Fruit fly (Drosophila melanogaster) whole organism, adult: ENCODE results near the gene nolo.

Experiments
- CG11617 ChIP-seq: fragments of 200-800 bp; sonication (Bioruptor generic); optimal IDR thresholded peaks from 2 replicates; lab custom pipeline; 2017; ENCODE audit warnings: mild to moderate bottlenecking, missing biosample characterization, missing genetic modification reagents, missing genetic modification characterization
- CG12768 ChIP-seq: fragments of 200-800 bp; sonication (Bioruptor generic); optimal IDR thresholded peaks from 2 replicates; lab custom pipeline; 2017; ENCODE audit warnings: missing biosample characterization, missing genetic modification characterization, mild to moderate bottlenecking, moderate library complexity, missing genetic modification reagents
- CG14711 ChIP-seq: fragments of 200-800 bp; sonication (Bioruptor generic); optimal IDR thresholded peaks from 2 replicates; lab custom pipeline; 2018; ENCODE audit warnings: missing biosample characterization, mild to moderate bottlenecking, missing genetic modification characterization, moderate library complexity
- CG1620 ChIP-seq: fragments of 200-800 bp; sonication (Bioruptor generic); optimal IDR thresholded peaks from 2 replicates; lab custom pipeline; 2016; ENCODE audit warnings: missing biosample characterization, missing genetic modification characterization
- CG33017 ChIP-seq: fragments of 200-800 bp; sonication (Bioruptor generic); optimal IDR thresholded peaks from 2 replicates; lab custom pipeline; 2018; ENCODE audit warnings: missing biosample characterization, mild to moderate bottlenecking, missing genetic modification characterization, moderate library complexity
- CG5204 ChIP-seq: fragments of 200-800 bp; sonication (Bioruptor generic); optimal IDR thresholded peaks from 2 replicates; lab custom pipeline; 2016; ENCODE audit warnings: missing biosample characterization, missing genetic modification characterization
- CG7045 ChIP-seq: fragments of 200-800 bp; sonication (Bioruptor generic); optimal IDR thresholded peaks from 2 replicates; lab custom pipeline; 2017; ENCODE audit warnings: missing biosample characterization, mild to moderate bottlenecking, missing genetic modification characterization
- CG7101 ChIP-seq: fragments of 200-800 bp; sonication (Bioruptor generic); optimal IDR thresholded peaks from 2 replicates; lab custom pipeline; 2018; ENCODE audit warnings: missing biosample characterization, mild to moderate bottlenecking, missing genetic modification characterization, moderate library complexity
- Clk ChIP-seq: fragments of 200-800 bp; sonication (Bioruptor generic); optimal IDR thresholded peaks from 2 replicates; lab custom pipeline; 2017; ENCODE audit warnings: missing biosample characterization, missing genetic modification characterization
- Crg-1 ChIP-seq: fragments of 200-800 bp; sonication (Bioruptor generic); optimal IDR thresholded peaks from 2 replicates; lab custom pipeline; 2016; ENCODE audit warnings: missing biosample characterization, missing genetic modification characterization
- Hr96 ChIP-seq: fragments of 200-800 bp; sonication (Bioruptor generic); optimal IDR thresholded peaks from 2 replicates; lab custom pipeline; 2016; ENCODE audit warnings: missing biosample characterization, missing genetic modification characterization
- Mnt ChIP-seq: fragments of 200-800 bp; sonication (Bioruptor generic); optimal IDR thresholded peaks from 2 replicates; lab custom pipeline; 2016; ENCODE audit warnings: missing biosample characterization, mild to moderate bottlenecking, missing genetic modification characterization
- bab1 ChIP-seq: fragments of 200-800 bp; sonication (Bioruptor generic); optimal IDR thresholded peaks from 3 replicates; lab custom pipeline; 2019; ENCODE audit warnings: missing biosample characterization, mild to moderate bottlenecking, missing genetic modification characterization, moderate library complexity
- cic ChIP-seq: fragments of 200-800 bp; sonication (Bioruptor generic); optimal IDR thresholded peaks from 2 replicates; lab custom pipeline; 2017; ENCODE audit warnings: missing biosample characterization, mild to moderate bottlenecking, missing genetic modification characterization, moderate library complexity
- cnc ChIP-seq, 2 experiments: fragments of >200 bp; optimal IDR thresholded peaks; 2 replicates each; lab custom pipeline; 2017
- kay ChIP-seq: fragments of 200-800 bp; sonication (Bioruptor generic); peaks from one replicate; lab custom pipeline; 2016; ENCODE audit warnings: missing biosample characterization, missing genetic modification characterization, borderline replicate concordance
- ovo ChIP-seq: fragments of 200-800 bp; sonication (Bioruptor generic); optimal IDR thresholded peaks from 2 replicates; lab custom pipeline; 2016; ENCODE audit warnings: missing biosample characterization, missing genetic modification characterization
- pad ChIP-seq: fragments of 200-800 bp; sonication (Bioruptor generic); optimal IDR thresholded peaks from 3 replicates; lab custom pipeline; 2017; ENCODE audit warnings: missing biosample characterization, missing genetic modification characterization, mild to moderate bottlenecking, moderate library complexity, missing genetic modification reagents
- tj ChIP-seq: fragments of 200-800 bp; sonication (Bioruptor generic); optimal IDR thresholded peaks from 3 replicates; lab custom pipeline; 2017; ENCODE audit warnings: missing biosample characterization, mild to moderate bottlenecking, missing genetic modification characterization, moderate library complexity
- toe ChIP-seq: fragments of 200-800 bp; sonication (Bioruptor generic); optimal IDR thresholded peaks from 2 replicates; lab custom pipeline; 2016; ENCODE audit warnings: missing biosample characterization, missing genetic modification characterization

The nolo gene

DNA sequence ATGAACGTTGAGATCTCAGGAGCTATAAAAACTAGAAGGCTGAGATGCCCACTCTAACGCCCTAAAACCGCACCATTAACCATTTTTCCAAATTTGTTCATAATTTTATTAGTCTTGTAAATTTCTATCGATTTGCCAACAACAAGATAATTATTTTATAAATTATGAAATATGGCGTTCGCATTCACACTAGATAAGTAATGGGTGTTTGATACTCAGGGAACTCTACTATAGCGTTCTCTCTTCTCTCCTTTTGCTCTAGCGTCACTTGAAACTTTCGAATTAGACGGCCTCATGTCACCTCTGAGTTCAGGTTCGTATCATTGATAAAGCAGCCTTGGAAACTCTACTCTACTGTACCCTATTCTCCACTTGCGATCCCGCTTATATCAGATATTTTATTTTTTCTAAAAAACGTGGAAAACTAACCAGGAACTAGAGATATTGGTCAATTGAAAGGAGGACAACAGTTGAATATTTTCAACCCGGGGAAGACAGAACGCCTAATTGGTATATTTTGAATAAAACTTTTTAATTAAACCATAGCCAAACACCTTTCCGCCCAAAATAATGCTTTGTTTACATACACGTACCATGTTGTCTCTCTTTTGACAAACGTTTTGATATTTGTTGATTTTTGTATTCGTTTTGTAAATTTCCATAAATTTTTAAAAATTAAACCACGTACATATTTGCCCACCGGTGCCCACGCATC, 696 bp upstream of the nolo start:
- no peak for TF ChIP-seq Hr96 (GFP tag; lab: Kevin White, UChicago)
- TF ChIP-seq CG14711 (tag; lab: Kevin White, UChicago): peak; percentile 27
- no peak for TF ChIP-seq pad
- TF ChIP-seq bab1: no peak
- TF ChIP-seq cic: no peak

DNA sequence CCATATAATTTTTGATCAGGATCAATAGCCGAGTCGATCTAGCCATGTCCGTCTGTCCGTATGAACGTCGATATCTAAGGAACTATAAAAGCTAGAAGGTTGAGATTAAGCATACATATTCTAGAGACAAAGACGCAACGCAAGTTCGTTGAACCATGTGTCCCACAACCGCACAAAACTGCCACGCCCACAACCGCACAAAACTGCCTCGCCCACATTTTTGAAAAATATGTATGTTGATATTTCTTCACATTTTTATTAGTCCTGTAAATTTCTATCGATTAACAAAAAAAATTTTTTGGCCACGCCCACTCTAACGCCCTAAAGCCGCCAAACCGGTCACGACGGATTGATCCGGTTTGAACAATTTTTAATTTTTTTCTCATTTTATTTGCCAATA, 5.5 kb downstream of the nolo start:
- no peak for TF ChIP-seq cic
- no peak for TF ChIP-seq tj (GFP tag; lab: Kevin White, UChicago)
- no peak for TF ChIP-seq CG12768 (GFP tag; lab: Kevin White, UChicago)

DNA sequence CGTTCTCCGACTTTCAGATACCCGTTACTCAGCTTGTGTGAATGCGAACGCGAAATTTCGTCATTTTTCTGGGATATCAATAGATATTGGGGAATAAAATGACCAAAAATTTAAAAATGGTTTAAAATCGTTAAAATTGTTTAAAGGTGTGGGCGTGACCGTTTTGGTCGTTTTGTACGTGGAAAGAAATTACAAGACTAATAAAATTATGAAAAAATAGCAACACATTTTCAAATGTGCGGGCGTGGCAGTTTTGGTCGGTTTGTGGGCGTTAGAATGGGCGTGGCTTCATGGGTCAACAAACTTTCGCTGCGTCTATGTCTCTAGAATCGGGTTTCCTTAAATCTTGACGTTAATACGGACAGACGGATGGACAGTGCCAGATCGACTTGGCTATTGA, 42.2 kb downstream of the nolo start:
- no peak for TF ChIP-seq pad
- no peak for TF ChIP-seq CG33017 (tag; lab: Kevin White, UChicago)
- TF ChIP-seq cnc (optimal IDR thresholded peaks at IDR 0.05; lab: Kevin White, UChicago): no peak
- no peak for TF ChIP-seq toe (GFP tag; lab: Kevin White, UChicago)
- TF ChIP-seq cic: no peak
- TF ChIP-seq CG12768 (GFP tag; lab: Kevin White, UChicago): no peak
- TF ChIP-seq CG1620 (GFP tag; lab: Kevin White, UChicago): no peak
- no peak for TF ChIP-seq Hr96 (GFP tag; lab: Kevin White, UChicago)
- TF ChIP-seq Clk: no peak
- no peak for TF ChIP-seq CG7101 (tag; lab: Kevin White, UChicago)

DNA sequence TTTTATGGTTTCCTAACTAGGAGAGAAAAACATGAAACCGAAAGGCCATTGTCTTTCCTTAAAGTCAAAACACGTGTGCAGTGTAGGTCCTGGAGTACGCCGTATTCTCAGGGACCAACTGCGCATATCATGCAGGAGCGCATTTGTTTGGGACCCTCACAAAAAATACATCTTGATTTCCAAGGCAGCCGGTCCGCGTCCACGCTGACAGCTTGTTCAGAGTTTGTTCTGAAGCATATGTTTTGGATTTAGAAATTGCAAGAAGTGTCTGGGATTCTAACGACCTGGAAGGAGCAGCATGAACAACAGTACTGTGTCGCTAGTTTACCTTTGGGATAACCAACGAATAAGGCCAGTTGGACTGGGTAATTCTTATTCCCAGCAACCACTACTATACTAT, 65.0 kb downstream of the nolo start:
- no peak for TF ChIP-seq Clk
- no peak for TF ChIP-seq CG12768 (GFP tag; lab: Kevin White, UChicago)
- no peak for TF ChIP-seq CG5204
- no peak for TF ChIP-seq tj (GFP tag; lab: Kevin White, UChicago)
- TF ChIP-seq CG11617: no peak
- TF ChIP-seq CG7045 (GFP tag; lab: Kevin White, UChicago): no peak
- TF ChIP-seq pad: no peak
- no peak for TF ChIP-seq CG1620 (GFP tag; lab: Kevin White, UChicago)
- no peak for TF ChIP-seq Crg-1
- no peak for TF ChIP-seq CG7101 (tag; lab: Kevin White, UChicago)
- no peak for TF ChIP-seq ovo (GFP tag; lab: Kevin White, UChicago)
- no peak for TF ChIP-seq Mnt (GFP tag; lab: Kevin White, UChicago)
- no peak for TF ChIP-seq toe (GFP tag; lab: Kevin White, UChicago)
- no peak for TF ChIP-seq kay (GFP tag; lab: Kevin White, UChicago)
- TF ChIP-seq cic: no peak

DNA sequence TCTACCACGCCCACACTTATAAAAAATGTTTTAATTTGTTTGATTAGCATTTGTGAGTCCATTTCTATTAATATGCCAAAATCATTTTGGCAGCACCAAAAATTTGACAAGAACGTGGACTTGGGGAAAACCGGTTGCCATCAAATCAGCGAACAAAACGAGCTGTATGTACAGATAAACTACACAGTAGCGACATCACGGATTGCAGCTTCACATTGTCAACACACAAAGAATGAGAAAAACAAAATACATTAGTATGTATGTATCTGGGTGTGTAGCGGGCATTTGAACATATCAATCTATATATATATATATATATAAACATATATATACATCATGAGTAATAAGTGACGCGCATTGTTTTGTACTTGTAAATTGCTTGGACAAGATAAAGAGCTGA, 68.9 kb downstream of the nolo start:
- TF ChIP-seq tj (GFP tag; lab: Kevin White, UChicago) (no peak), kay (GFP tag; lab: Kevin White, UChicago) (peak; percentile 7)

DNA sequence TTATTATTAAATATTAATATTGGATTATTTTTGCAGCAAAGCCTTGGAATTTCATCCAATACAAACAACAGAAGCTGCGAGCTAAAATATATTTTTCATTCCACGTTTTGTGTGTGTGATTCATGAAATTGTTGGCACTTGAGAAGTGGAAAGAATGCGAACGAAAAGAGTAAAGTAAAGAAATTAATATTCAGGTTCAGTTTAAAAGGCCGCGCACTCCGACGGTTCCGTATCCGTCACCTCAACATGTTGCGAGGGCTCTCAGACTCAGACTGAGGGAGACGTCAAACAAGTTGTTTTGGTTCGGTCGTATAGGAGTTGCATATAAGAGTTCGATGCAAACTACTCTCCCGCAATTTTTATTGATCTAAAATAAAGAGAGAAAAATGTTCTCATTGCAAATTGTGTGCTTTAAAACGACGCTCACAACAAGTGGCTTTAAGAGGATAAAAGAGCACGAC, 69.6 kb downstream of the nolo start:
- TF ChIP-seq Mnt (GFP tag; lab: Kevin White, UChicago) (peak; percentile 42), tj (GFP tag; lab: Kevin White, UChicago) (peak; percentile 19), cic (no peak), kay (GFP tag; lab: Kevin White, UChicago) (peak; percentile 81)

DNA sequence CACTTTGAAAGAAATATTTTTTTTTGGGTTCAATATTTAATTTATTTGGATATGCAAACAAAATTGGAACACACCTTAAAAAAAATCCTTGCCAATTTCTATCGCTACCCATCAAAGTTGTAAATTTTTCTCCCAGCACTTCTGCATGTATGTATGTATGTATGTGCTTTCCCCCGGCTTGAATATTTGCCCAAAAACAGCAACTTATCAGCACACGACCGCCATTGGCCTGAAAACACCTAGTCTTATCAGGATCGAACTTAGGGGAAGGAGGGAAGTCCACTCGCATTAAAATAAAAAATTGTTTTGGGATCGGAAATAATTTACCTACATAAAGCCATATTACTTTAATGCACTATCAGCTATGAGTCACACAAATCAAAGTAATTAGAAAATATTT, 70.1 kb downstream of the nolo start:
- no peak for TF ChIP-seq CG33017 (tag; lab: Kevin White, UChicago)
- TF ChIP-seq CG11617: no peak
- TF ChIP-seq CG5204: no peak
- no peak for TF ChIP-seq CG7101 (tag; lab: Kevin White, UChicago)
- TF ChIP-seq bab1: no peak
- no peak for TF ChIP-seq CG14711 (tag; lab: Kevin White, UChicago)
- TF ChIP-seq kay (GFP tag; lab: Kevin White, UChicago): no peak
- TF ChIP-seq CG1620 (GFP tag; lab: Kevin White, UChicago): no peak

DNA sequence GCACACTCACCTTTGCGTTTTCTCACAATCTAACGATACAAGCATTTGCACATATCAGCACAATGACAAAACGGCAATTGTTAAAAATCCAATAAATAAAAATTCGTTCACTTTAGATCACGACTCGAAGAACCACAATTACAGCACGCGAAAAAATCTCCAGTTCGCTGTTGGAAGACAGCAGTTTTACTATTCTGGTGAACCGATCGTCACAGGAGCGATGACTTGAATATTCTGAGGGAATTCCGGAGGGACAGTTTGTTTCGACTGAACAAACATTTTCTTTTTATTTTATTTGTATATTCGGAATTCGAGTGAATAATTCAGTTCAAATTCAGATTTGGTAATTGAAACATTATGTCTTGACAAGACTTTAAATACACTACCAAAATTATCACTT, 71.4 kb downstream of the nolo start:
- TF ChIP-seq tj (GFP tag; lab: Kevin White, UChicago) (no peak), CG1620 (GFP tag; lab: Kevin White, UChicago) (no peak), CG14711 (tag; lab: Kevin White, UChicago) (no peak), Crg-1 (no peak), kay (GFP tag; lab: Kevin White, UChicago) (no peak), Mnt (GFP tag; lab: Kevin White, UChicago) (no peak), cnc (optimal IDR thresholded peaks at IDR 0.05; lab: Kevin White, UChicago) (no peak), CG12768 (GFP tag; lab: Kevin White, UChicago) (no peak), bab1 (no peak), CG33017 (tag; lab: Kevin White, UChicago) (no peak), CG5204 (no peak), Clk (no peak), CG11617 (no peak), cic (no peak), Hr96 (GFP tag; lab: Kevin White, UChicago) (no peak), pad (no peak), ovo (GFP tag; lab: Kevin White, UChicago) (no peak), CG7101 (tag; lab: Kevin White, UChicago) (no peak), toe (GFP tag; lab: Kevin White, UChicago) (no peak)
